Fruit fly (Drosophila melanogaster): ENCODE results near the gene CG16820.

The CG16820 gene

DNA sequence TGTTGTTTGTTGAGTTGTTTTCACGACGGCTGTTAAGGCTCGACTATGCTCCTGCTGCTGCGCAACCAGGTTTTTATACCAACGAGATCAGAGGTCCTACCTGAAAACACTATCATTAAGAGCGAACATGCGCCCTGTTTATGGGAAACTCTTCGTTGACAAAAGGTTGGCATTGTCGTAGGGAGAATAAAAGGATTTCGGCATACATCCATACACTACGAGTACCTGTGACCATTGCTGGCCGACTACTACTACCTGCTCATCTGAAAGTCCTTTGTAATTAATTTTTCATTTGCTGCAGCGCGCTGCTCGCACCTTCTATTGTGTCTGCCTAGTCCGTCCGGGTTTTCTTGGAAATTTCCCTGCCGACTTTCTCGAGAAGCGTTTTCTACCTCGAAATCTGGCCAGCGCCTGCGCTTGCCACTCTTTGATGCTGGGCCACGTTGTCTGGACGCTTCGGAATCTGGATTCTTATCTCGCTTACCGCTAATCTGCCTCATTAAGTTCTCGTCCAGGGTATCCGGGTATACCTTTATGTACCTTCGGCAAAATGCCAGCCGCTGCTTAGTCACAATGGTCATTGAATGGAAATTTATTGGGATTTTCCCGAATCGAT lies 20.7 kb upstream of the CG16820 start, which contains the start of gene CG15480 (continued):
- TF ChIP-seq CG14965 (GFP tag; optimal IDR thresholded peaks at IDR 0.05; ENCODE audit: borderline replicate concordance) (no peak), lola (GFP tag; optimal IDR thresholded peaks at IDR 0.05) (no peak), eyg (GFP tag; optimal IDR thresholded peaks at IDR 0.05) (no peak), btn (GFP tag; optimal IDR thresholded peaks at IDR 0.05) (no peak), Gug (GFP tag; IDR thresholded peaks at IDR 0.05) (no peak), ham (GFP tag; IDR thresholded peaks at IDR 0.05) (no peak), pita (GFP tag; optimal IDR thresholded peaks at IDR 0.05) (no peak), Dfd (GFP tag; optimal IDR thresholded peaks at IDR 0.05) (no peak), CG6683 (GFP tag; optimal IDR thresholded peaks at IDR 0.05) (no peak), CG17912 (GFP tag; optimal IDR thresholded peaks at IDR 0.05) (no peak), CG2712 (tag; optimal IDR thresholded peaks at IDR 0.05) (no peak), CG8290 (GFP tag; optimal IDR thresholded peaks at IDR 0.05) (no peak), CG8290 (tag; optimal IDR thresholded peaks at IDR 0.05) (no peak), chinmo (GFP tag; IDR thresholded peaks at IDR 0.05; ENCODE audit: partially characterized antibody) (0 out of 4 replicates have a peak, but pooled peaks have one; percentile 5), CG14710 (tag; optimal IDR thresholded peaks at IDR 0.05) (no peak), tll (GFP tag; optimal IDR thresholded peaks at IDR 0.05) (peak in 1 of 2 experiments; percentile 96), CG8089 (GFP tag; optimal IDR thresholded peaks at IDR 0.05) (no peak), fd102C (GFP tag; optimal IDR thresholded peaks at IDR 0.05) (no peak), CG15479 (GFP tag; optimal IDR thresholded peaks at IDR 0.05) (peak; percentile 97), Side (GFP tag; optimal IDR thresholded peaks at IDR 0.05) (no peak), grn (GFP tag; optimal IDR thresholded peaks at IDR 0.05) (peak; percentile 67), gt (GFP tag; IDR thresholded peaks at IDR 0.05) (0 out of 2 replicates have a peak, but pooled peaks have one; percentile 18), lab (GFP tag; optimal IDR thresholded peaks at IDR 0.05) (no peak), CG11093 (GFP tag; IDR thresholded peaks at IDR 0.05) (no peak), Deaf1 (tag; optimal IDR thresholded peaks at IDR 0.05) (no peak), Ets65A (GFP tag) (peak; percentile 48)

DNA sequence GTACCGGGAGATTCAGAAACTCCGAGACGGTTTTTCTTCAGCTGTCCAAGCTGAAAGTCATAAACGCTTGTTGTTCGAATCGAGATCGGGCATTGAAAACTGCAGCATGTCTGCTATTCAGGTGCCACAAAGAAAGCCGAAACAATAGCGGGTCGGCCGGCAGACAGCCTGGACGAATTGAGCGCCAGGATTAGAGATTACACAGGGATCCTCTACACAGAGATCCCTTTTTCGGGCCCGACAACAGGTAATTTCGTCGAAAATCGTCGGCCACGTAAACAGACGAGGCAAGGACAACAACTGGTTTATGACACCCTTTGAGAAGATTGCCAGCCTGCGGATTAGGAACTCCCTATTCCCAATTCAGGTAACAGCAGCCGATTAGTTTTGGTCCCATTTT lies 18.8 kb upstream of the CG16820 start, which contains the start of gene CG16813:
Gene CG16813 (plus strand): TSS at position 288 of the 400 bp plus-strand sequence.
- TF ChIP-seq CG31388 (GFP tag; optimal IDR thresholded peaks at IDR 0.05) (no peak), twi (tag; optimal IDR thresholded peaks at IDR 0.05) (peak; percentile 45), tll (GFP tag; optimal IDR thresholded peaks at IDR 0.05) (peak in 1 of 2 experiments; percentile 97), oc (tag; optimal IDR thresholded peaks at IDR 0.05) (peak; percentile 26), CG8388 (GFP tag; optimal IDR thresholded peaks at IDR 0.05) (no peak), Kr (GFP tag; optimal IDR thresholded peaks at IDR 0.05) (peak; percentile 30), Dek (tag; optimal IDR thresholded peaks at IDR 0.05) (no peak), kni (GFP tag; optimal IDR thresholded peaks at IDR 0.05) (peak; percentile 56), Med (GFP tag) (no peak), pros (GFP tag; optimal IDR thresholded peaks at IDR 0.05) (peak; percentile 24), CG13296 (GFP tag; optimal IDR thresholded peaks at IDR 0.05) (no peak), Jarid2 (GFP tag; optimal IDR thresholded peaks at IDR 0.05) (no peak), Hmr (GFP tag; optimal IDR thresholded peaks at IDR 0.05) (no peak), Mrtf (GFP tag; IDR thresholded peaks at IDR 0.05) (no peak), ac (GFP tag; optimal IDR thresholded peaks at IDR 0.05) (peak; percentile 49), Gsc (GFP tag; IDR thresholded peaks at IDR 0.05) (no peak), CG15479 (GFP tag; optimal IDR thresholded peaks at IDR 0.05) (peak; percentile 92), cad (GFP tag; optimal IDR thresholded peaks at IDR 0.05) (peak; percentile 90), zen (tag; optimal IDR thresholded peaks at IDR 0.05) (peak; percentile 89), CG14667 (GFP tag; IDR thresholded peaks at IDR 0.05) (no peak), trh (GFP tag; optimal IDR thresholded peaks at IDR 0.05) (no peak), Mes4 (GFP tag; optimal IDR thresholded peaks at IDR 0.05) (no peak), ind (GFP tag; optimal IDR thresholded peaks at IDR 0.05) (no peak), kah (GFP tag; optimal IDR thresholded peaks at IDR 0.05) (no peak), D (optimal IDR thresholded peaks at IDR 0.05) (peak; percentile 96), D (GFP tag; optimal IDR thresholded peaks at IDR 0.05) (no peak)

Data from whole organism, embryonic.